Fruit fly (Drosophila melanogaster) whole organism, pupa: ENCODE measurements around the gene Pect.

Experiments
- CG14655 ChIP-seq: fragments of 200-800 bp; sonication (Bioruptor generic); optimal IDR thresholded peaks from 3 replicates; lab custom pipeline; 2017; ENCODE audit warnings: mild to moderate bottlenecking, missing biosample characterization, missing genetic modification reagents, missing genetic modification characterization
- CG9948 ChIP-seq: fragments of 200-800 bp; sonication (Bioruptor generic); optimal IDR thresholded peaks from 2 replicates; lab custom pipeline; 2018; ENCODE audit warnings: missing biosample characterization, mild to moderate bottlenecking, missing genetic modification characterization, moderate library complexity
- D1 ChIP-seq: fragments of 200-800 bp; sonication (Bioruptor generic); optimal IDR thresholded peaks from 2 replicates; lab custom pipeline; 2018; ENCODE audit warnings: missing biosample characterization, mild to moderate bottlenecking, missing genetic modification characterization, moderate library complexity
- EcR ChIP-seq: fragments of 200-800 bp; sonication (Bioruptor generic); optimal IDR thresholded peaks from 3 replicates; lab custom pipeline; 2019; ENCODE audit warnings: missing biosample characterization, missing genetic modification characterization, mild to moderate bottlenecking, moderate library complexity, missing genetic modification reagents
- Ets98B ChIP-seq: fragments of 200-800 bp; sonication (Bioruptor generic); IDR thresholded peaks from 2 replicates; pipeline ENCODE4 v1.3.6; 2022; ENCODE audit warnings: missing biosample characterization, missing genetic modification characterization
- rn ChIP-seq: fragments of 200-800 bp; sonication (Bioruptor generic); IDR thresholded peaks from 2 replicates; pipeline ENCODE4 v1.3.6; 2022; ENCODE audit warnings: missing biosample characterization, missing genetic modification characterization

DNA sequence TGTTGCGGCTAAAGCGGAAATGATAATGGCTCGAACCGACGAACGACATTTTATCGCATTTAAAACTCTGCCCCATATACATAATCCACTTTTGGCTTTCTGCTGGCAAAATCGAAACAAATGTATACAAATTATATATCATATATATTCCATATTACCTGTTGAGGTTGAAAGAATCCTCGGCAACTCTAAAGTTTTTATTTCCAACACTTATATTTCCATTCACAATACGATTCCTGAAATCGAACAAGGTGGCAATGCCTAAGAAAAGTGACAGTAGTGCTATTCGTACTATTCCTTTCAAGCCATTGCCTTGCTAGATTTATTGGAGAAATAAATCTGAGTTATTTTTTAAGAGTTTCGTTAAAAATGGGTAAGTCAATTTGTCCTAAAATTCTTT lies 45.1 kb upstream of the Pect start, which contains the start of gene Pk34A:
- no peak for TF ChIP-seq EcR
- no peak for TF ChIP-seq Ets98B (GFP tag; lab: Robert Waterston, UW)
- no peak for TF ChIP-seq CG14655 (GFP tag; lab: Kevin White, UChicago)
- TF ChIP-seq rn, result no peak
- no peak for TF ChIP-seq CG9948 (tag; lab: Kevin White, UChicago)
- TF ChIP-seq D1 (tag; lab: Kevin White, UChicago), result no peak
